Fruit fly (Drosophila melanogaster) whole organism, embryonic: ENCODE results near the gene dlp.

ENCODE experiments used
- B-H1 ChIP-seq: fragments of 200-800 bp; sonication (Bioruptor generic); IDR thresholded peaks from 3 replicates; pipeline ENCODE4 v1.3.6; 2022; ENCODE audit warnings: missing biosample characterization, missing genetic modification characterization
- CG10366 ChIP-seq: fragments of 200-800 bp; sonication (Bioruptor generic); IDR thresholded peaks from 2 replicates; pipeline ENCODE4 v1.3.6; 2022; ENCODE audit warnings: missing biosample characterization, missing genetic modification characterization
- CG10979 ChIP-seq: fragments of 200-800 bp; sonication (Bioruptor generic); optimal IDR thresholded peaks from 2 replicates; lab custom pipeline; 2018; ENCODE audit warnings: missing biosample characterization, mild to moderate bottlenecking, missing genetic modification characterization, moderate library complexity
- CG11398 ChIP-seq: fragments of 200-800 bp; sonication (Bioruptor generic); optimal IDR thresholded peaks from 2 replicates; lab custom pipeline; 2016; ENCODE audit warnings: missing biosample characterization, missing genetic modification characterization
- CG11504 ChIP-seq: fragments of 200-800 bp; sonication (Bioruptor generic); optimal IDR thresholded peaks from 3 replicates; lab custom pipeline; 2019; ENCODE audit warnings: missing biosample characterization, mild to moderate bottlenecking, missing genetic modification characterization, moderate library complexity
- CG15011 ChIP-seq: fragments of 200-800 bp; sonication (Bioruptor generic); optimal IDR thresholded peaks from 3 replicates; lab custom pipeline; 2018; ENCODE audit warnings: missing biosample characterization, mild to moderate bottlenecking, missing genetic modification characterization
- CG15269 ChIP-seq: fragments of 200-800 bp; sonication (Bioruptor generic); optimal IDR thresholded peaks from 2 replicates; lab custom pipeline; 2018; ENCODE audit warnings: missing biosample characterization, mild to moderate bottlenecking, missing genetic modification characterization, moderate library complexity
- CG16779 ChIP-seq: fragments of 200-800 bp; sonication (Bioruptor generic); IDR thresholded peaks from 2 replicates; pipeline ENCODE4 v1.3.6; 2022; ENCODE audit warnings: missing biosample characterization, missing genetic modification characterization
- CG17385 ChIP-seq: fragments of 200-800 bp; sonication (Bioruptor generic); optimal IDR thresholded peaks from 3 replicates; lab custom pipeline; 2018; ENCODE audit warnings: missing biosample characterization, mild to moderate bottlenecking, missing genetic modification characterization
- CG2678 ChIP-seq: fragments of 200-800 bp; sonication (Bioruptor generic); optimal IDR thresholded peaks from 3 replicates; lab custom pipeline; 2019; ENCODE audit warnings: missing biosample characterization, mild to moderate bottlenecking, missing genetic modification characterization, moderate library complexity
- CG30020 ChIP-seq: fragments of 200-800 bp; optimal IDR thresholded peaks from 2 replicates; lab custom pipeline; 2019; ENCODE audit warnings: missing biosample characterization, mild to moderate bottlenecking, missing genetic modification characterization, moderate library complexity
- CG34376 ChIP-seq: fragments of 200-800 bp; sonication (Bioruptor generic); optimal IDR thresholded peaks from 2 replicates; lab custom pipeline; 2018; ENCODE audit warnings: missing biosample characterization, mild to moderate bottlenecking, missing genetic modification characterization
- CG3847 ChIP-seq: fragments of 200-800 bp; sonication (Bioruptor generic); IDR thresholded peaks from 2 replicates; pipeline ENCODE4 v1.3.6; 2022; ENCODE audit warnings: missing biosample characterization, missing genetic modification characterization
- CG4282 ChIP-seq: fragments of 200-800 bp; sonication (Bioruptor generic); optimal IDR thresholded peaks from 2 replicates; lab custom pipeline; 2016; ENCODE audit warnings: missing biosample characterization, missing genetic modification characterization
- CG7963 ChIP-seq: fragments of 200-800 bp; sonication (Bioruptor generic); IDR thresholded peaks from 3 replicates; pipeline ENCODE4 v1.3.6; 2022; ENCODE audit warnings: missing biosample characterization, missing genetic modification characterization; ENCODE audit not compliant: partially characterized antibody
- Dp ChIP-seq: fragments of 200-800 bp; sonication (Bioruptor generic); optimal IDR thresholded peaks from 2 replicates; lab custom pipeline; 2018; ENCODE audit warnings: missing biosample characterization, mild to moderate bottlenecking, missing genetic modification characterization, moderate library complexity
- Dref ChIP-seq: fragments of 200-800 bp; sonication (Bioruptor generic); IDR thresholded peaks from 2 replicates; pipeline ENCODE4 v1.3.6; 2022; ENCODE audit warnings: missing biosample characterization, missing genetic modification characterization
- Ets97D ChIP-seq: fragments of 200-800 bp; sonication (Bioruptor generic); optimal IDR thresholded peaks from 3 replicates; lab custom pipeline; 2016; ENCODE audit warnings: missing biosample characterization, missing genetic modification characterization
- H15 ChIP-seq: fragments of 200-800 bp; sonication (Bioruptor generic); IDR thresholded peaks from 3 replicates; pipeline ENCODE4 v1.3.6; 2022; ENCODE audit warnings: missing biosample characterization, missing genetic modification characterization
- NFAT ChIP-seq: fragments of 200-800 bp; sonication (Bioruptor generic); IDR thresholded peaks from 2 replicates; pipeline ENCODE4 v1.3.6; 2022; ENCODE audit warnings: missing biosample characterization, missing genetic modification characterization
- Opbp ChIP-seq: fragments of 200-800 bp; sonication (Bioruptor generic); IDR thresholded peaks from 3 replicates; pipeline ENCODE4 v1.3.6; 2022; ENCODE audit warnings: missing biosample characterization, missing genetic modification characterization; ENCODE audit not compliant: partially characterized antibody
- Stat92E ChIP-seq, 3 experiments: fragments of >200 bp in 2 of 3; fragments of 200-800 bp in 1 of 3; sonication (Bioruptor generic) in 1 of 3; optimal IDR thresholded peaks; 2 replicates each; lab custom pipeline; 2017 to 2019; ENCODE audit warnings: missing biosample characterization in 3 of 3, missing genetic modification characterization in 3 of 3, mild to moderate bottlenecking in 1 of 3, moderate library complexity in 1 of 3
- amos ChIP-seq: fragments of 200-800 bp; sonication (Bioruptor generic); IDR thresholded peaks from 2 replicates; pipeline ENCODE4 v1.3.6; 2022; ENCODE audit warnings: missing biosample characterization, missing genetic modification characterization; ENCODE audit not compliant: partially characterized antibody
- fd3F ChIP-seq: fragments of 200-800 bp; sonication (Bioruptor generic); optimal IDR thresholded peaks from 2 replicates; lab custom pipeline; 2018; ENCODE audit warnings: missing biosample characterization, mild to moderate bottlenecking, missing genetic modification characterization, moderate library complexity
- grn ChIP-seq: fragments of 200-800 bp; sonication (Bioruptor generic); optimal IDR thresholded peaks from 3 replicates; lab custom pipeline; 2017; ENCODE audit warnings: missing biosample characterization, missing genetic modification characterization
- gsb ChIP-seq: fragments of 200-800 bp; sonication (Bioruptor generic); IDR thresholded peaks from 2 replicates; pipeline ENCODE4 v1.3.6; 2022; ENCODE audit warnings: missing biosample characterization, missing genetic modification characterization
- gt ChIP-seq: fragments of 200-800 bp; sonication (Bioruptor generic); IDR thresholded peaks from 2 replicates; pipeline ENCODE4 v1.3.6; 2022; ENCODE audit warnings: missing biosample characterization, missing genetic modification characterization
- ham ChIP-seq: fragments of 200-800 bp; sonication (Bioruptor generic); IDR thresholded peaks from 2 replicates; pipeline ENCODE4 v1.3.6; 2022; ENCODE audit warnings: missing biosample characterization, missing genetic modification characterization
- hkb ChIP-seq, 2 experiments: fragments of 200-800 bp in 1 of 2; fragments of >200 bp in 1 of 2; sonication (Bioruptor generic) in 1 of 2; IDR thresholded peaks in 1 of 2; optimal IDR thresholded peaks in 1 of 2; 2 replicates each; pipeline versions ENCODE4 v1.3.6 to Lab custom; 2017 to 2022; ENCODE audit warnings: missing biosample characterization in 1 of 2, missing genetic modification characterization in 1 of 2
- hth ChIP-seq: fragments of >200 bp; optimal IDR thresholded peaks from 2 replicates; lab custom pipeline; 2017; ENCODE audit warnings: inconsistent platforms
- jumu ChIP-seq: fragments of 200-800 bp; sonication (Bioruptor generic); optimal IDR thresholded peaks from 3 replicates; lab custom pipeline; 2016; ENCODE audit warnings: missing biosample characterization, missing genetic modification characterization
- lab ChIP-seq: fragments of 200-800 bp; sonication (Bioruptor generic); optimal IDR thresholded peaks from 3 replicates; lab custom pipeline; 2017; ENCODE audit warnings: missing biosample characterization, missing genetic modification characterization, mild to moderate bottlenecking, moderate library complexity, missing genetic modification reagents
- lola ChIP-seq, 3 experiments: fragments of >200 bp in 2 of 3; fragments of 200-800 bp in 1 of 3; sonication (Bioruptor generic) in 1 of 3; optimal IDR thresholded peaks; 2 replicates each; lab custom pipeline; 2017 to 2019; ENCODE audit warnings: missing biosample characterization in 3 of 3, missing genetic modification characterization in 3 of 3, mild to moderate bottlenecking in 1 of 3, moderate library complexity in 1 of 3
- luna ChIP-seq: fragments of 200-800 bp; sonication (Bioruptor generic); optimal IDR thresholded peaks from 2 replicates; lab custom pipeline; 2016; ENCODE audit warnings: missing biosample characterization, missing genetic modification characterization
- nom ChIP-seq: fragments of 200-800 bp; sonication (Bioruptor generic); optimal IDR thresholded peaks from 2 replicates; lab custom pipeline; 2017; ENCODE audit warnings: missing biosample characterization, missing genetic modification characterization, mild to moderate bottlenecking, moderate library complexity, missing genetic modification reagents
- ranshi ChIP-seq: fragments of 200-800 bp; sonication (Bioruptor generic); IDR thresholded peaks from 2 replicates; pipeline ENCODE4 v1.3.6; 2022; ENCODE audit warnings: missing biosample characterization, missing genetic modification characterization
- shn ChIP-seq: fragments of 200-800 bp; sonication (Bioruptor generic); optimal IDR thresholded peaks from 3 replicates; lab custom pipeline; 2016; ENCODE audit warnings: missing biosample characterization, missing genetic modification characterization
- slou ChIP-seq: fragments of 200-800 bp; sonication (Bioruptor generic); optimal IDR thresholded peaks from 3 replicates; lab custom pipeline; 2016; ENCODE audit warnings: missing biosample characterization, missing genetic modification characterization
- slp2 ChIP-seq: fragments of 200-800 bp; sonication (Bioruptor generic); optimal IDR thresholded peaks from 2 replicates; lab custom pipeline; 2016; ENCODE audit warnings: missing biosample characterization, missing genetic modification characterization
- zf30C ChIP-seq: fragments of 200-800 bp; sonication (Bioruptor generic); optimal IDR thresholded peaks from 3 replicates; lab custom pipeline; 2018; ENCODE audit warnings: missing biosample characterization, mild to moderate bottlenecking, missing genetic modification characterization
- zfh1 ChIP-seq: fragments of 200-800 bp; sonication (Bioruptor generic); IDR thresholded peaks from 3 replicates; pipeline ENCODE4 v1.3.6; 2022; ENCODE audit warnings: missing biosample characterization, missing genetic modification characterization

dlp gene

DNA sequence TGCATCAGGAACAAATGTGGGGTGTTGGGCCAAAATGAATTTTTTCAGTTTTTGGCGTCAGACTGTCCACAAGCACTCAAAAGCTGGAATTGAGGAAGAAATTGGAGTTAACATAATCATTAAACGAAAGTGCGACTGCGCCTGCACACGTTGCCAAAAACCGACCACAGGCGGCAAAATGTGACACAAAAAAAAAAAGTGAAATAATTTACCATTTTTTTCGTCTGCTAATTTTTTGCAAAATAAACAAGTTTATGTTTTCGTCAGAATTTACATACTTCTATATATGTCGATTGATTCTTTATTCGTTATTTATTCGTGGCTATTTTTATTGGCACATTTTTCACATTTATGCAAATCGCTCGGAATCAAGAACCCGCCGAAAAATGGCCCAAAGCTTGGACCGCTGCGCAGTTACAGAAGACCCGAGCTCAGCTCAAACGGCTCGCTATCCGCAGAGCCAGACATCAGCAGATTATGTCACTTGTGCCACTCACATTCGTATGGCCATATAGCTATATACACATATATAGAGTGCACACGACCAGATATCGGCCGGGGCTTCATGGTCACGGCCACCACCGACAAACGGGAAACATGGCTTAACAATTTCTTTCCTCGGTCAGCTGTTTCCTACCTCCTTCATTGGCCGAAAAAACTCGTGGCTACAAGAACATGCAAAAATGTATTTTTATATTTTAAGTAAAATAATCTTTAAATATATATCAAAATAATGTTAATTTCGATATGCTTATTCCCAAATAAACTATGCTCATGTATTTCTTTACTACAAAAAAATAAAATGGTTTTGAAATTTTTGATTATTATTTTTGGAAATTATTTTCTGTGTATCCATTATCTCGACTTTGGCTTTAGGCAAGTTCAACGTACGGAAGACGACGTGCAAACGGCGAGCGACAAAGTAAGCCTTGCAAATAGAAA is 16.0 kb upstream of the dlp start (continued):
- no peak for TF ChIP-seq Ets97D
- TF ChIP-seq hth (lab: Kevin White, UChicago): no peak
- TF ChIP-seq CG3847 (GFP tag; lab: Robert Waterston, UW): no peak
- TF ChIP-seq shn (GFP tag; lab: Kevin White, UChicago): no peak
- no peak for TF ChIP-seq nom (GFP tag; lab: Kevin White, UChicago)
- no peak for TF ChIP-seq CG16779 (GFP tag; lab: Robert Waterston, UW)
- no peak for TF ChIP-seq jumu (GFP tag; lab: Kevin White, UChicago)
- peak; percentile 59 for TF ChIP-seq lab (GFP tag; lab: Kevin White, UChicago)
- TF ChIP-seq CG34376: no peak
- no peak for TF ChIP-seq fd3F
- no peak for TF ChIP-seq amos (GFP tag; lab: Robert Waterston, UW)
- TF ChIP-seq slou: no peak
- TF ChIP-seq Dp: no peak
- TF ChIP-seq NFAT (GFP tag; lab: Robert Waterston, UW): no peak
- no peak for TF ChIP-seq CG10366
- TF ChIP-seq grn (GFP tag; lab: Kevin White, UChicago): no peak
- TF ChIP-seq ranshi (GFP tag; lab: Robert Waterston, UW): no peak
- TF ChIP-seq Opbp (GFP tag; lab: Robert Waterston, UW): no peak
- no peak for TF ChIP-seq gt (GFP tag; lab: Robert Waterston, UW)
- TF ChIP-seq CG4282 (GFP tag; lab: Kevin White, UChicago): no peak
- TF ChIP-seq Dref (GFP tag; lab: Robert Waterston, UW): no peak
- peak; percentile 18 for TF ChIP-seq CG2678 (tag; lab: Kevin White, UChicago)
- TF ChIP-seq luna (GFP tag; lab: Kevin White, UChicago): no peak
- TF ChIP-seq gsb: no peak
- no peak for TF ChIP-seq CG7963 (GFP tag; lab: Robert Waterston, UW)
- no peak for TF ChIP-seq CG11398
- no peak for TF ChIP-seq CG17385 (GFP tag; lab: Kevin White, UChicago)
- TF ChIP-seq zfh1 (GFP tag; lab: Robert Waterston, UW): no peak
- TF ChIP-seq B-H1 (GFP tag; lab: Robert Waterston, UW): no peak
- TF ChIP-seq H15 (GFP tag; lab: Robert Waterston, UW): no peak
- no peak for TF ChIP-seq CG15011 (GFP tag; lab: Kevin White, UChicago)
- TF ChIP-seq CG11504 (tag; lab: Kevin White, UChicago): peak; percentile 26
- TF ChIP-seq CG30020 (tag; lab: Kevin White, UChicago): no peak
- TF ChIP-seq slp2: no peak
- TF ChIP-seq zf30C (GFP tag; lab: Kevin White, UChicago): no peak
- TF ChIP-seq Stat92E (GFP tag; optimal IDR thresholded peaks at IDR 0.05; lab: Kevin White, UChicago): no peak
- TF ChIP-seq ham (GFP tag; lab: Robert Waterston, UW): no peak
- peak; percentile 22 for TF ChIP-seq CG15269 (tag; lab: Kevin White, UChicago)
- peak in 1 of 3 experiments; percentile 19 for TF ChIP-seq lola (GFP tag; optimal IDR thresholded peaks at IDR 0.05; lab: Kevin White, UChicago)
- TF ChIP-seq CG10979: no peak
- no peak for TF ChIP-seq hkb (optimal IDR thresholded peaks at IDR 0.05; lab: Kevin White, UChicago)
- no peak for TF ChIP-seq hkb (GFP tag; IDR thresholded peaks at IDR 0.05; lab: Robert Waterston, UW)
